Fruit fly (Drosophila melanogaster) whole organism, embryonic: Measurements from ENCODE around the gene Nadsyn.

Experiments used
- C15 ChIP-seq: fragments of 200-800 bp; sonication (Bioruptor generic); IDR thresholded peaks from 3 replicates; pipeline ENCODE4 v1.3.6; 2022; ENCODE audit warnings: missing biosample characterization, missing genetic modification characterization
- CG10267 ChIP-seq: fragments of 200-800 bp; sonication (Bioruptor generic); optimal IDR thresholded peaks from 2 replicates; lab custom pipeline; 2018; ENCODE audit warnings: missing biosample characterization, mild to moderate bottlenecking, missing genetic modification characterization, moderate library complexity
- CG11093 ChIP-seq: fragments of 200-800 bp; sonication (Bioruptor generic); IDR thresholded peaks from 3 replicates; pipeline ENCODE4 v1.3.6; 2022; ENCODE audit warnings: missing biosample characterization, missing genetic modification characterization
- CG11695 ChIP-seq: fragments of 200-800 bp; sonication (Bioruptor generic); IDR thresholded peaks from 3 replicates; pipeline ENCODE4 v1.3.6; 2022; ENCODE audit warnings: missing biosample characterization, missing genetic modification characterization
- CG12744 ChIP-seq: fragments of 200-800 bp; sonication (Bioruptor generic); optimal IDR thresholded peaks from 2 replicates; lab custom pipeline; 2016; ENCODE audit warnings: missing biosample characterization, missing genetic modification characterization
- CG12942 ChIP-seq: fragments of 200-800 bp; sonication (Bioruptor generic); optimal IDR thresholded peaks from 3 replicates; lab custom pipeline; 2016; ENCODE audit warnings: missing biosample characterization, missing genetic modification characterization
- CG14014 ChIP-seq: fragments of 200-800 bp; sonication (Bioruptor generic); IDR thresholded peaks from 2 replicates; pipeline ENCODE4 v1.3.6; 2022; ENCODE audit warnings: missing biosample characterization, missing genetic modification characterization
- CG14667 ChIP-seq: fragments of 200-800 bp; sonication (Bioruptor generic); IDR thresholded peaks from 2 replicates; pipeline ENCODE4 v1.3.6; 2022; ENCODE audit warnings: missing biosample characterization, missing genetic modification characterization
- CG1529 ChIP-seq: fragments of 200-800 bp; sonication (Bioruptor generic); optimal IDR thresholded peaks from 3 replicates; lab custom pipeline; 2018; ENCODE audit warnings: missing biosample characterization, missing genetic modification characterization
- CG1647 ChIP-seq: fragments of 200-800 bp; sonication (Bioruptor generic); optimal IDR thresholded peaks from 3 replicates; lab custom pipeline; 2016; ENCODE audit warnings: missing biosample characterization, missing genetic modification characterization
- CG17328 ChIP-seq: fragments of 200-800 bp; sonication (Bioruptor generic); IDR thresholded peaks from 2 replicates; pipeline ENCODE4 v1.3.6; 2022; ENCODE audit warnings: missing biosample characterization, missing genetic modification characterization
- CG17385 ChIP-seq: fragments of 200-800 bp; sonication (Bioruptor generic); optimal IDR thresholded peaks from 3 replicates; lab custom pipeline; 2018; ENCODE audit warnings: missing biosample characterization, mild to moderate bottlenecking, missing genetic modification characterization
- CG30020 ChIP-seq: fragments of 200-800 bp; optimal IDR thresholded peaks from 2 replicates; lab custom pipeline; 2019; ENCODE audit warnings: missing biosample characterization, mild to moderate bottlenecking, missing genetic modification characterization, moderate library complexity
- CG33557 ChIP-seq: fragments of 200-800 bp; sonication (Bioruptor generic); optimal IDR thresholded peaks from 2 replicates; lab custom pipeline; 2019; ENCODE audit warnings: missing biosample characterization, mild to moderate bottlenecking, missing genetic modification characterization, moderate library complexity
- CG6175 ChIP-seq: fragments of 200-800 bp; sonication (Bioruptor generic); IDR thresholded peaks from 3 replicates; pipeline ENCODE4 v1.3.6; 2022; ENCODE audit warnings: missing biosample characterization, missing genetic modification characterization
- CG7928 ChIP-seq: fragments of 200-800 bp; sonication (Bioruptor generic); optimal IDR thresholded peaks from 2 replicates; lab custom pipeline; 2017; ENCODE audit warnings: missing biosample characterization, mild to moderate bottlenecking, missing genetic modification characterization
- D ChIP-seq, 2 experiments: fragments of 200-800 bp in 1 of 2; fragments of >200 bp in 1 of 2; sonication (Bioruptor generic) in 1 of 2; optimal IDR thresholded peaks; 2 replicates in 1 of 2; 3 replicates in 1 of 2; lab custom pipeline; 2017; ENCODE audit warnings: mild to moderate bottlenecking in 1 of 2, missing biosample characterization in 1 of 2, missing genetic modification characterization in 1 of 2, missing genetic modification reagents in 1 of 2
- D19B ChIP-seq: fragments of 200-800 bp; sonication (Bioruptor generic); optimal IDR thresholded peaks from 2 replicates; lab custom pipeline; 2017; ENCODE audit warnings: missing biosample characterization, mild to moderate bottlenecking, missing genetic modification characterization
- Dek ChIP-seq: fragments of 200-800 bp; sonication (Bioruptor generic); optimal IDR thresholded peaks from 3 replicates; lab custom pipeline; 2019; ENCODE audit warnings: missing biosample characterization, mild to moderate bottlenecking, missing genetic modification characterization, moderate library complexity
- Doc2 ChIP-seq: fragments of 200-800 bp; sonication (Bioruptor generic); IDR thresholded peaks from 2 replicates; pipeline ENCODE4 v1.3.6; 2022; ENCODE audit warnings: missing biosample characterization, missing genetic modification characterization
- Gug ChIP-seq: fragments of 200-800 bp; sonication (Bioruptor generic); IDR thresholded peaks from 4 replicates; pipeline ENCODE4 v1.3.6; 2022; ENCODE audit warnings: missing biosample characterization, missing genetic modification characterization
- Lim3 ChIP-seq: fragments of 200-800 bp; sonication (Bioruptor generic); IDR thresholded peaks from 2 replicates; pipeline ENCODE4 v1.3.6; 2022; ENCODE audit warnings: missing biosample characterization, missing genetic modification characterization
- MTF-1 ChIP-seq: fragments of 200-800 bp; sonication (Bioruptor generic); optimal IDR thresholded peaks from 2 replicates; lab custom pipeline; 2018; ENCODE audit warnings: missing biosample characterization, mild to moderate bottlenecking, missing genetic modification characterization, borderline replicate concordance
- Mrtf ChIP-seq: fragments of 200-800 bp; sonication (Bioruptor generic); IDR thresholded peaks from 3 replicates; pipeline ENCODE4 v1.3.6; 2022; ENCODE audit warnings: missing biosample characterization, missing genetic modification characterization
- Sry-β ChIP-seq: fragments of 200-800 bp; sonication (Bioruptor generic); optimal IDR thresholded peaks from 2 replicates; lab custom pipeline; 2018; ENCODE audit warnings: missing biosample characterization, mild to moderate bottlenecking, missing genetic modification characterization, moderate library complexity
- Tbp ChIP-seq: fragments of >200 bp; optimal IDR thresholded peaks from 2 replicates; lab custom pipeline; 2018; ENCODE audit warnings: missing biosample characterization, missing genetic modification characterization
- bbx ChIP-seq: fragments of 200-800 bp; sonication (Bioruptor generic); IDR thresholded peaks from 2 replicates; pipeline ENCODE4 v1.3.6; 2022; ENCODE audit warnings: missing biosample characterization, missing genetic modification characterization; ENCODE audit not compliant: partially characterized antibody
- bcd ChIP-seq: fragments of 200-800 bp; sonication (Bioruptor generic); optimal IDR thresholded peaks from 2 replicates; lab custom pipeline; 2017; ENCODE audit warnings: missing biosample characterization, mild to moderate bottlenecking, missing genetic modification characterization
- cato ChIP-seq: fragments of 200-800 bp; sonication (Bioruptor generic); optimal IDR thresholded peaks from 2 replicates; lab custom pipeline; 2016; ENCODE audit warnings: missing biosample characterization, missing genetic modification characterization, borderline replicate concordance
- chn ChIP-seq: fragments of 200-800 bp; sonication (Bioruptor generic); optimal IDR thresholded peaks from 2 replicates; lab custom pipeline; 2016; ENCODE audit warnings: missing biosample characterization, missing genetic modification characterization
- dimm ChIP-seq: fragments of 200-800 bp; sonication (Bioruptor generic); IDR thresholded peaks from 2 replicates; pipeline ENCODE4 v1.3.6; 2022; ENCODE audit warnings: missing biosample characterization, missing genetic modification characterization
- dysf ChIP-seq: fragments of 200-800 bp; sonication (Bioruptor generic); IDR thresholded peaks from 3 replicates; pipeline ENCODE4 v1.3.6; 2022; ENCODE audit warnings: missing biosample characterization, missing genetic modification characterization
- ewg ChIP-seq: fragments of 200-800 bp; sonication (Bioruptor generic); optimal IDR thresholded peaks from 3 replicates; lab custom pipeline; 2017; ENCODE audit warnings: mild to moderate bottlenecking, missing biosample characterization, missing genetic modification reagents, missing genetic modification characterization
- fd102C ChIP-seq: fragments of 200-800 bp; sonication (Bioruptor generic); optimal IDR thresholded peaks from 2 replicates; lab custom pipeline; 2018; ENCODE audit warnings: missing biosample characterization, mild to moderate bottlenecking, missing genetic modification characterization, moderate library complexity
- fd3F ChIP-seq: fragments of 200-800 bp; sonication (Bioruptor generic); optimal IDR thresholded peaks from 2 replicates; lab custom pipeline; 2018; ENCODE audit warnings: missing biosample characterization, mild to moderate bottlenecking, missing genetic modification characterization, moderate library complexity
- fd64A ChIP-seq: fragments of 200-800 bp; sonication (Bioruptor generic); optimal IDR thresholded peaks from 3 replicates; lab custom pipeline; 2018; ENCODE audit warnings: missing biosample characterization, mild to moderate bottlenecking, missing genetic modification characterization
- gsb-n ChIP-seq: fragments of 200-800 bp; sonication (Bioruptor generic); optimal IDR thresholded peaks from 3 replicates; lab custom pipeline; 2018; ENCODE audit warnings: missing biosample characterization, mild to moderate bottlenecking, missing genetic modification characterization
- hb ChIP-seq: fragments of 200-800 bp; sonication (Bioruptor generic); IDR thresholded peaks from 3 replicates; pipeline ENCODE4 v1.3.6; 2022; ENCODE audit warnings: missing biosample characterization, missing genetic modification characterization; ENCODE audit not compliant: partially characterized antibody
- lov ChIP-seq, 2 experiments: fragments of 200-800 bp in 1 of 2; fragments of >200 bp in 1 of 2; sonication (Bioruptor generic) in 1 of 2; IDR thresholded peaks in 1 of 2; optimal IDR thresholded peaks in 1 of 2; 2 replicates in 1 of 2; 3 replicates in 1 of 2; pipeline versions ENCODE4 v1.3.6 to Lab custom; 2017 to 2022; ENCODE audit warnings: missing biosample characterization in 1 of 2, missing genetic modification characterization in 1 of 2
- maf-S ChIP-seq: fragments of 200-800 bp; sonication (Bioruptor generic); optimal IDR thresholded peaks from 2 replicates; lab custom pipeline; 2016; ENCODE audit warnings: missing biosample characterization, missing genetic modification characterization
- repo ChIP-seq: fragments of 200-800 bp; sonication (Bioruptor generic); optimal IDR thresholded peaks from 2 replicates; lab custom pipeline; 2016; ENCODE audit warnings: missing biosample characterization, missing genetic modification characterization
- seq ChIP-seq: fragments of 200-800 bp; sonication (Bioruptor generic); IDR thresholded peaks from 2 replicates; pipeline ENCODE4 v1.3.6; 2022; ENCODE audit warnings: missing biosample characterization, missing genetic modification characterization
- slbo ChIP-seq: fragments of 200-800 bp; sonication (Bioruptor generic); IDR thresholded peaks from 2 replicates; pipeline ENCODE4 v1.3.6; 2022; ENCODE audit warnings: missing biosample characterization, missing genetic modification characterization
- slou ChIP-seq: fragments of 200-800 bp; sonication (Bioruptor generic); optimal IDR thresholded peaks from 3 replicates; lab custom pipeline; 2016; ENCODE audit warnings: missing biosample characterization, missing genetic modification characterization
- tio ChIP-seq: fragments of 200-800 bp; sonication (Bioruptor generic); optimal IDR thresholded peaks from 2 replicates; lab custom pipeline; 2017; ENCODE audit warnings: missing biosample characterization, missing genetic modification characterization, inconsistent platforms
- tll ChIP-seq, 2 experiments: fragments of 200-800 bp in 1 of 2; fragments of >200 bp in 1 of 2; sonication (Bioruptor generic) in 1 of 2; optimal IDR thresholded peaks; 2 replicates each; lab custom pipeline; 2017 to 2019; ENCODE audit warnings: missing biosample characterization in 2 of 2, missing genetic modification characterization in 2 of 2, mild to moderate bottlenecking in 1 of 2, moderate library complexity in 1 of 2
- toy ChIP-seq: fragments of 200-800 bp; sonication (Bioruptor generic); IDR thresholded peaks from 2 replicates; pipeline ENCODE4 v1.3.6; 2022; ENCODE audit warnings: missing biosample characterization, missing genetic modification characterization
- trh ChIP-seq: fragments of 200-800 bp; sonication (Bioruptor generic); optimal IDR thresholded peaks from 2 replicates; lab custom pipeline; 2016; ENCODE audit warnings: missing biosample characterization, missing genetic modification characterization
- usp ChIP-seq: fragments of >200 bp; optimal IDR thresholded peaks from 2 replicates; lab custom pipeline; 2017; ENCODE audit warnings: missing biosample characterization, missing genetic modification characterization

The Nadsyn gene

DNA sequence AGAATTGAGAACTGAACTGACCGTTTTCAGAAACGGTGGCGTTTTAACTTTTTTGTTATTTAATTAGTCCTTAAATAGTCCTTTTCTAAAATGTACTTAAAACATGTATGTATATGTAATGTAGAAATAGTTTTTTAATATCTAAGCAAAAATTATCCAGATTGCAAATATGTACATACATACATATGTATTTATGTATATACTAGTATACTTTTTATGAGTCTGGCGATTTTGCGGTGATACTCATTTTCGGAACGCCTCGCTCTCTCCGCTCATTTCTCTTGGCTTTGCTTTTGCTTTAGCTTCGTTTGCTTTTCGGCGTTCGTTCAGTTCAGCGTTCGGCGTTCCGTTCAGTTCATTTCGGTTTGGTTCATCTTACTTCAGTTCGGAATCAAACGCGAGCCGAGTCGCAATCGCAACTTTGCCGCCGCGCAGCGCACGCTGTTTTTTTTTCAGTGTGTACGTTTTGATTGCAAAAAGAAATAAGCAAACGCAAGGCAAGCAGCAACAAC is 44.3 kb upstream of the Nadsyn start, which contains the start of gene rdgB (continued):
- TF ChIP-seq CG12744 (GFP tag; lab: Kevin White, UChicago) (peak; percentile 27), D19B (GFP tag; lab: Kevin White, UChicago) (peak; percentile 57), CG1647 (GFP tag; lab: Kevin White, UChicago) (no peak), maf-S (GFP tag; lab: Kevin White, UChicago) (no peak), dimm (GFP tag; lab: Robert Waterston, UW) (no peak), CG10267 (tag; lab: Kevin White, UChicago) (peak; percentile 66), fd102C (no peak), gsb-n (tag; lab: Kevin White, UChicago) (peak; percentile 69), CG11695 (peak; percentile 30; the same call in 1 of the 3 replicates), ewg (GFP tag; lab: Kevin White, UChicago) (peak; percentile 85), CG7928 (peak; percentile 9), Mrtf (GFP tag; lab: Robert Waterston, UW) (peak; percentile 46; the same call in 2 of the 3 replicates), CG1529 (GFP tag; lab: Kevin White, UChicago) (peak; percentile 82), Tbp (GFP tag; lab: Kevin White, UChicago) (no peak), chn (GFP tag; lab: Kevin White, UChicago) (peak; percentile 33), usp (GFP tag; lab: Kevin White, UChicago) (no peak), bcd (peak; percentile 81), fd64A (GFP tag; lab: Kevin White, UChicago) (no peak), hb (GFP tag; lab: Robert Waterston, UW) (no peak), CG17385 (GFP tag; lab: Kevin White, UChicago) (peak; percentile 80), Doc2 (GFP tag; lab: Robert Waterston, UW) (no peak), Gug (GFP tag; lab: Robert Waterston, UW) (peak; percentile 60; the same call in 1 of the 4 replicates), slou (peak; percentile 59), CG17328 (GFP tag; lab: Robert Waterston, UW) (peak; percentile 37; the same call in 1 of the 2 replicates), Dek (tag; lab: Kevin White, UChicago) (peak; percentile 85), CG33557 (GFP tag; lab: Kevin White, UChicago) (peak; percentile 43), dysf (peak; percentile 83), MTF-1 (GFP tag; lab: Kevin White, UChicago) (peak; percentile 7), fd3F (GFP tag; lab: Kevin White, UChicago) (peak; percentile 57), bbx (GFP tag; lab: Robert Waterston, UW) (peak; percentile 53; the same call in 1 of the 2 replicates), CG6175 (GFP tag; lab: Robert Waterston, UW) (no peak), tll (GFP tag; optimal IDR thresholded peaks at IDR 0.05; lab: Kevin White, UChicago) (no peak), toy (GFP tag; lab: Robert Waterston, UW) (0 out of 2 replicates have a peak, but pooled peaks have one; percentile 33), seq (GFP tag; lab: Robert Waterston, UW) (peak; percentile 33; the same call in 1 of the 2 replicates), repo (no peak), tio (GFP tag; lab: Kevin White, UChicago) (peak; percentile 67), Lim3 (GFP tag; lab: Robert Waterston, UW) (no peak), slbo (GFP tag; lab: Robert Waterston, UW) (peak; percentile 76), CG12942 (GFP tag; lab: Kevin White, UChicago) (peak; percentile 66), trh (GFP tag; lab: Kevin White, UChicago) (peak; percentile 39), C15 (GFP tag; lab: Robert Waterston, UW) (0 out of 3 replicates have a peak, but pooled peaks have one; percentile 38), CG11093 (GFP tag; lab: Robert Waterston, UW) (peak; percentile 60; the same call in 2 of the 3 replicates), D (optimal IDR thresholded peaks at IDR 0.05; lab: Kevin White, UChicago) (no peak), D (GFP tag; optimal IDR thresholded peaks at IDR 0.05; lab: Kevin White, UChicago) (peak; percentile 76), CG14014 (GFP tag; lab: Robert Waterston, UW) (peak; percentile 52), Sry-β (no peak), CG14667 (no peak), lov (optimal IDR thresholded peaks at IDR 0.05; lab: Kevin White, UChicago) (no peak), lov (GFP tag; IDR thresholded peaks at IDR 0.05; lab: Robert Waterston, UW) (no peak), CG30020 (tag; lab: Kevin White, UChicago) (peak; percentile 36), cato (peak; percentile 20)
